Worm (Caenorhabditis elegans) whole organism, late embryonic: ENCODE results near the gene Y43F4A.4.
A peak's percentile ranks its signal among the peaks of the same experiment; 100 is the strongest.

ENCODE experiments used
- F13H6.1 ChIP-seq: sonication (generic microtip); optimal IDR thresholded peaks from 2 replicates; lab custom pipeline; 2016; ENCODE audit warnings: missing genetic modification characterization, missing compliant biosample characterization
- K02D7.2 ChIP-seq: sonication (generic microtip); optimal IDR thresholded peaks from 2 replicates; lab custom pipeline; 2017; ENCODE audit warnings: mild to moderate bottlenecking, missing genetic modification characterization, missing compliant biosample characterization
- T23F11.4 ChIP-seq: fragments of 200-800 bp; sonication (Bioruptor generic); optimal IDR thresholded peaks from 2 replicates; lab custom pipeline; 2018; ENCODE audit warnings: mild to moderate bottlenecking, missing genetic modification characterization, missing compliant biosample characterization
- Y22D7AL.16 ChIP-seq: sonication (generic microtip); optimal IDR thresholded peaks from 2 replicates; lab custom pipeline; 2016; ENCODE audit warnings: missing genetic modification characterization, missing compliant biosample characterization
- ahr-1 ChIP-seq: sonication (generic microtip); optimal IDR thresholded peaks from 2 replicates; lab custom pipeline; 2016; ENCODE audit warnings: missing genetic modification characterization, missing compliant biosample characterization
- ama-1 ChIP-seq: fragments of 150-350 bp; optimal IDR thresholded peaks from 2 replicates; lab custom pipeline; 2014
- ceh-19 ChIP-seq: fragments of 200-800 bp; sonication (Bioruptor generic); optimal IDR thresholded peaks from 2 replicates; lab custom pipeline; 2018; ENCODE audit warnings: mild to moderate bottlenecking, missing genetic modification characterization, missing compliant biosample characterization
- ceh-24 ChIP-seq: sonication (generic microtip); optimal IDR thresholded peaks from 2 replicates; lab custom pipeline; 2016; ENCODE audit warnings: mild to moderate bottlenecking, missing genetic modification characterization, missing compliant biosample characterization
- ceh-30 ChIP-seq: fragments of 150-350 bp; optimal IDR thresholded peaks from 2 replicates; lab custom pipeline; 2014; ENCODE audit warnings: missing biosample characterization, missing genetic modification characterization
- ceh-31 ChIP-seq: sonication (generic microtip); optimal IDR thresholded peaks from 2 replicates; lab custom pipeline; 2016; ENCODE audit warnings: missing genetic modification characterization, missing compliant biosample characterization
- ceh-34 ChIP-seq: sonication (generic microtip); optimal IDR thresholded peaks from 2 replicates; lab custom pipeline; 2016; ENCODE audit warnings: mild to moderate bottlenecking, missing genetic modification characterization, missing compliant biosample characterization
- ceh-45 ChIP-seq: fragments of 200-800 bp; sonication (Bioruptor generic); IDR thresholded peaks from 2 replicates; pipeline ENCODE4 v1.3.6; 2022; ENCODE audit warnings: missing genetic modification reagents, missing genetic modification characterization, missing compliant biosample characterization
- ceh-6 ChIP-seq: fragments of 200-800 bp; sonication (Bioruptor generic); optimal IDR thresholded peaks from 2 replicates; lab custom pipeline; 2018; ENCODE audit warnings: mild to moderate bottlenecking, missing genetic modification characterization, missing compliant biosample characterization
- ceh-9 ChIP-seq: sonication (generic microtip); optimal IDR thresholded peaks from 2 replicates; lab custom pipeline; 2016; ENCODE audit warnings: mild to moderate bottlenecking, missing genetic modification characterization, inconsistent platforms, missing compliant biosample characterization
- dmd-4 ChIP-seq: sonication (generic microtip); optimal IDR thresholded peaks from 2 replicates; lab custom pipeline; 2016; ENCODE audit warnings: borderline replicate concordance, missing genetic modification characterization, missing compliant biosample characterization
- elt-2 ChIP-seq: sonication (generic microtip); optimal IDR thresholded peaks from 2 replicates; lab custom pipeline; 2016; ENCODE audit warnings: missing genetic modification reagents, missing genetic modification characterization, missing compliant biosample characterization
- elt-4 ChIP-seq: sonication (generic microtip); optimal IDR thresholded peaks from 2 replicates; lab custom pipeline; 2016; ENCODE audit warnings: missing genetic modification characterization, missing compliant biosample characterization
- ets-4 ChIP-seq: sonication (generic microtip); optimal IDR thresholded peaks from 2 replicates; lab custom pipeline; 2016; ENCODE audit warnings: missing genetic modification characterization, missing compliant biosample characterization
- fkh-10 ChIP-seq: fragments of 150-350 bp; optimal IDR thresholded peaks from 2 replicates; lab custom pipeline; 2014; ENCODE audit warnings: missing biosample characterization, missing genetic modification reagents, missing genetic modification characterization
- fkh-6 ChIP-seq: sonication (generic microtip); optimal IDR thresholded peaks from 2 replicates; lab custom pipeline; 2016; ENCODE audit warnings: missing genetic modification characterization, missing compliant biosample characterization
- gmeb-2 ChIP-seq: sonication (generic microtip); optimal IDR thresholded peaks from 2 replicates; lab custom pipeline; 2016; ENCODE audit warnings: missing genetic modification characterization, inconsistent platforms, missing compliant biosample characterization
- hlh-13 ChIP-seq: fragments of 200-800 bp; sonication (Bioruptor generic); optimal IDR thresholded peaks from 2 replicates; lab custom pipeline; 2018; ENCODE audit warnings: mild to moderate bottlenecking, missing genetic modification characterization, missing compliant biosample characterization
- hlh-15 ChIP-seq: sonication (generic microtip); optimal IDR thresholded peaks from 2 replicates; lab custom pipeline; 2016; ENCODE audit warnings: missing genetic modification characterization, missing compliant biosample characterization
- hlh-6 ChIP-seq: sonication (generic microtip); optimal IDR thresholded peaks from 2 replicates; lab custom pipeline; 2016; ENCODE audit warnings: missing genotype, missing genetic modification characterization, missing compliant biosample characterization
- lim-6 ChIP-seq: sonication (generic microtip); optimal IDR thresholded peaks from 2 replicates; lab custom pipeline; 2016; ENCODE audit warnings: missing genetic modification characterization, missing compliant biosample characterization
- mec-3 ChIP-seq: sonication (generic microtip); optimal IDR thresholded peaks from 2 replicates; lab custom pipeline; 2016; ENCODE audit warnings: borderline replicate concordance, missing genetic modification characterization, missing compliant biosample characterization
- nhr-11 ChIP-seq: fragments of 150-350 bp; optimal IDR thresholded peaks from 2 replicates; lab custom pipeline; 2014; ENCODE audit warnings: missing biosample characterization, missing genetic modification characterization
- odd-2 ChIP-seq: sonication (generic microtip); optimal IDR thresholded peaks from 2 replicates; lab custom pipeline; 2017; ENCODE audit warnings: antibody characterized with exemption, mild to moderate bottlenecking, missing genetic modification characterization, missing compliant biosample characterization
- pag-3 ChIP-seq: sonication (generic microtip); optimal IDR thresholded peaks from 2 replicates; lab custom pipeline; 2016; ENCODE audit warnings: missing compliant biosample characterization, missing genetic modification characterization, borderline replicate concordance
- pat-9 ChIP-seq: fragments of 200-800 bp; sonication (Bioruptor generic); optimal IDR thresholded peaks from 2 replicates; lab custom pipeline; 2018; ENCODE audit warnings: mild to moderate bottlenecking, missing genetic modification characterization, moderate library complexity, missing compliant biosample characterization
- pha-4 ChIP-seq: fragments of 150-350 bp; optimal IDR thresholded peaks from 2 replicates; lab custom pipeline; 2018; ENCODE audit warnings: missing biosample characterization, missing genetic modification reagents, missing genetic modification characterization
- pqm-1 ChIP-seq: sonication (generic microtip); optimal IDR thresholded peaks from 2 replicates; lab custom pipeline; 2016; ENCODE audit warnings: missing genetic modification characterization, missing compliant biosample characterization
- ref-2 ChIP-seq: sonication (generic microtip); optimal IDR thresholded peaks from 2 replicates; lab custom pipeline; 2016; ENCODE audit warnings: missing genetic modification characterization, missing compliant biosample characterization
- rnt-1 ChIP-seq: sonication (generic microtip); optimal IDR thresholded peaks from 2 replicates; lab custom pipeline; 2016; ENCODE audit warnings: missing genetic modification characterization, missing compliant biosample characterization
- sdc-2 ChIP-seq: sonication (generic microtip); optimal IDR thresholded peaks from 2 replicates; lab custom pipeline; 2016; ENCODE audit warnings: missing genotype, missing genetic modification characterization, missing compliant biosample characterization
- sox-2 ChIP-seq: fragments of 200-800 bp; sonication (Bioruptor generic); IDR thresholded peaks from 2 replicates; pipeline ENCODE4 v1.3.6; 2022; ENCODE audit warnings: missing genetic modification reagents, missing genetic modification characterization, missing compliant biosample characterization
- sox-4 ChIP-seq: sonication (generic microtip); optimal IDR thresholded peaks from 2 replicates; lab custom pipeline; 2017; ENCODE audit warnings: mild to moderate bottlenecking, missing genetic modification characterization, inconsistent platforms, missing compliant biosample characterization
- syd-9 ChIP-seq: sonication (generic microtip); optimal IDR thresholded peaks from 2 replicates; lab custom pipeline; 2016; ENCODE audit warnings: mild to moderate bottlenecking, missing genetic modification characterization, moderate library complexity, missing compliant biosample characterization
- tbx-2 ChIP-seq: sonication (generic microtip); optimal IDR thresholded peaks from 2 replicates; lab custom pipeline; 2016; ENCODE audit warnings: missing genetic modification characterization, missing compliant biosample characterization
- tbx-7 ChIP-seq: sonication (generic microtip); optimal IDR thresholded peaks from 2 replicates; lab custom pipeline; 2016; ENCODE audit warnings: missing genotype, missing genetic modification characterization, missing compliant biosample characterization
- unc-3 ChIP-seq, 2 experiments: fragments of 200-800 bp in 1 of 2; sonication (Bioruptor generic) in 1 of 2; sonication (generic microtip) in 1 of 2; conservative IDR thresholded peaks in 1 of 2; optimal IDR thresholded peaks in 1 of 2; 2 replicates each; pipeline versions ENCODE4 v1.3.6 to Lab custom; 2016 to 2022; ENCODE audit warnings: missing compliant biosample characterization in 2 of 2, missing genetic modification characterization in 2 of 2, missing genetic modification reagents in 1 of 2
- unc-42 ChIP-seq: sonication (generic microtip); optimal IDR thresholded peaks from 2 replicates; lab custom pipeline; 2016; ENCODE audit warnings: missing genotype, missing genetic modification characterization, missing compliant biosample characterization
- zip-5 ChIP-seq: sonication (generic microtip); optimal IDR thresholded peaks from 2 replicates; lab custom pipeline; 2016; ENCODE audit warnings: missing genetic modification characterization, missing compliant biosample characterization

Y43F4A.4 gene

ce11 chrIII:13268856-13269255 lies 23.5 kb downstream of the Y43F4A.4 start, which contains the start of gene cpf-2 (continued):
- TF ChIP-seq ceh-6 (GFP tag; lab: Kevin White, UChicago) = no peak
- TF ChIP-seq sox-2 (GFP tag; lab: Robert Waterston, UW) = no peak
- TF ChIP-seq ceh-9 (tag; lab: Kevin White, UChicago) = no peak
- TF ChIP-seq sox-4 (tag; lab: Kevin White, UChicago) = peak; percentile 16
- TF ChIP-seq ceh-31 (tag; lab: Kevin White, UChicago) = peak; percentile 82
- TF ChIP-seq lim-6 = peak; percentile 38
- TF ChIP-seq rnt-1 (tag; lab: Kevin White, UChicago) = peak; percentile 70
- TF ChIP-seq hlh-6 (tag; lab: Kevin White, UChicago) = peak; percentile 55
- no peak for TF ChIP-seq dmd-4
- TF ChIP-seq elt-2 (tag; lab: Kevin White, UChicago) = peak; percentile 77
- TF ChIP-seq zip-5 = peak; percentile 46
- TF ChIP-seq nhr-11 (tag; lab: Kevin White, UChicago) = no peak
- peak; percentile 13 for TF ChIP-seq tbx-7
- TF ChIP-seq unc-42 (tag; lab: Kevin White, UChicago) = peak; percentile 47
- peak; percentile 54; the same call in 1 of the 2 replicates for TF ChIP-seq unc-3 (GFP tag; conservative IDR thresholded peaks at IDR 0.05; lab: Robert Waterston, UW)
- peak; percentile 52 for TF ChIP-seq unc-3 (tag; optimal IDR thresholded peaks at IDR 0.05; lab: Kevin White, UChicago)
- peak; percentile 62 for TF ChIP-seq ceh-34
- peak; percentile 72 for TF ChIP-seq ahr-1 (tag; lab: Kevin White, UChicago)
- peak; percentile 79 for TF ChIP-seq K02D7.2 (tag; lab: Kevin White, UChicago)
- peak; percentile 71 for TF ChIP-seq F13H6.1 (tag; lab: Kevin White, UChicago)
- TF ChIP-seq ceh-19 (GFP tag; lab: Kevin White, UChicago) = peak; percentile 57

ce11 chrIII:13270896-13271295 lies 25.5 kb downstream of the Y43F4A.4 start:
- no peak for TF ChIP-seq syd-9 (tag; lab: Kevin White, UChicago)
- TF ChIP-seq elt-4 (tag; lab: Kevin White, UChicago) = no peak
- TF ChIP-seq fkh-6 (tag; lab: Kevin White, UChicago) = no peak
- no peak for TF ChIP-seq tbx-2 (tag; lab: Kevin White, UChicago)
- TF ChIP-seq elt-2 (tag; lab: Kevin White, UChicago) = no peak
- no peak for TF ChIP-seq Y22D7AL.16 (tag; lab: Kevin White, UChicago)
- TF ChIP-seq unc-42 (tag; lab: Kevin White, UChicago) = peak; percentile 53
- no peak for TF ChIP-seq ceh-9 (tag; lab: Kevin White, UChicago)
- no peak for TF ChIP-seq fkh-10 (GFP tag; lab: Kevin White, UChicago)

ce11 chrIII:13272227-13272626 lies 26.8 kb downstream of the Y43F4A.4 start:
- TF ChIP-seq fkh-10 (GFP tag; lab: Kevin White, UChicago) = no peak
- peak; percentile 81 for TF ChIP-seq sdc-2 (tag; lab: Kevin White, UChicago)
- no peak for TF ChIP-seq Y22D7AL.16 (tag; lab: Kevin White, UChicago)

ce11 chrIII:13272788-13273187 lies 27.4 kb downstream of the Y43F4A.4 start:
- TF ChIP-seq ceh-30 (no peak), pat-9 (tag; lab: Kevin White, UChicago) (no peak), sox-4 (tag; lab: Kevin White, UChicago) (no peak), hlh-15 (tag; lab: Kevin White, UChicago) (no peak), ceh-6 (GFP tag; lab: Kevin White, UChicago) (no peak), ceh-19 (GFP tag; lab: Kevin White, UChicago) (no peak), zip-5 (no peak), gmeb-2 (no peak)

ce11 chrIII:13275784-13276183 lies 30.4 kb downstream of the Y43F4A.4 start:
- no peak for TF ChIP-seq ceh-24
- no peak for TF ChIP-seq nhr-11 (tag; lab: Kevin White, UChicago)
- no peak for TF ChIP-seq pha-4 (tag; lab: Kevin White, UChicago)
- TF ChIP-seq ahr-1 (tag; lab: Kevin White, UChicago) = no peak
- no peak for TF ChIP-seq sox-4 (tag; lab: Kevin White, UChicago)
- TF ChIP-seq ama-1 = no peak
- peak; percentile 84 for TF ChIP-seq ceh-31 (tag; lab: Kevin White, UChicago)
- no peak for TF ChIP-seq ceh-9 (tag; lab: Kevin White, UChicago)
- TF ChIP-seq odd-2 (tag; lab: Kevin White, UChicago) = no peak
- TF ChIP-seq fkh-10 (GFP tag; lab: Kevin White, UChicago) = no peak
- no peak for TF ChIP-seq pag-3 (tag; lab: Kevin White, UChicago)
- TF ChIP-seq ref-2 (tag; lab: Kevin White, UChicago) = peak; percentile 16
- no peak for TF ChIP-seq pqm-1
- TF ChIP-seq ceh-19 (GFP tag; lab: Kevin White, UChicago) = peak; percentile 47
- TF ChIP-seq F13H6.1 (tag; lab: Kevin White, UChicago) = no peak
- no peak for TF ChIP-seq ceh-45 (GFP tag; lab: Robert Waterston, UW)
- TF ChIP-seq hlh-15 (tag; lab: Kevin White, UChicago) = no peak
- no peak for TF ChIP-seq T23F11.4
- TF ChIP-seq hlh-13 (GFP tag; lab: Kevin White, UChicago) = no peak
- no peak for TF ChIP-seq mec-3 (tag; lab: Kevin White, UChicago)
- TF ChIP-seq tbx-2 (tag; lab: Kevin White, UChicago) = peak; percentile 76
- TF ChIP-seq ets-4 (tag; lab: Kevin White, UChicago) = no peak
- TF ChIP-seq elt-2 (tag; lab: Kevin White, UChicago) = no peak
